Fruit fly (Drosophila melanogaster) whole organism: ENCODE measurements around the gene Ip259.

ENCODE experiments used
- CG8478 ChIP-seq: fragments of >200 bp; optimal IDR thresholded peaks from 2 replicates; lab custom pipeline; 2018; ENCODE audit warnings: inconsistent platforms
- Dll ChIP-seq: fragments of >200 bp; optimal IDR thresholded peaks from 2 replicates; lab custom pipeline; 2017
- EcR ChIP-seq, 2 experiments: fragments of >200 bp; optimal IDR thresholded peaks; 2 replicates each; lab custom pipeline; 2017; ENCODE audit warnings: missing biosample characterization in 2 of 2, missing genetic modification characterization in 2 of 2, missing genetic modification reagents in 2 of 2

DNA sequence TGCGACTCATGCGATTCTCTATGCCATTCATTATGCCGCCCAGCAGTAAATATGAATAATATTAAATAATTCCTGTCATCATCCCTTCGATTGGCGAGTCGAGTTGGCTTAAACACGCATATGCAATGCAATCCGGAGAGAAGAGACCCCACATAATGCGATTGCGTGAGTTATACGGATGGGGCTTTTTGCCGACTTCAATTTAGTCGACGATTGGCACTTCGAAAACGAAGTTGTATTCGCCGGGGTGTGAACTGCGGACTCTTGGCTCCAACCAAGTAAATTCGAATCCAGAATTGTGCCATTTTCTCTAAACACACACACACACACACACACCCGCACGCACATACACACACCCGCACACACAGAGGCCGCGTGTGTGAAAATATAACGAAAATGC lies 31.9 kb upstream of the Ip259 start:
- TF ChIP-seq CG8478 (lab: Kevin White, UChicago), result no peak
- TF ChIP-seq Dll, result no peak
- no peak for TF ChIP-seq EcR (GFP tag; optimal IDR thresholded peaks at IDR 0.05; lab: Kevin White, UChicago)
